Fruit fly (Drosophila melanogaster): Measurements from ENCODE around the gene Zw10.

Zw10 gene

DNA sequence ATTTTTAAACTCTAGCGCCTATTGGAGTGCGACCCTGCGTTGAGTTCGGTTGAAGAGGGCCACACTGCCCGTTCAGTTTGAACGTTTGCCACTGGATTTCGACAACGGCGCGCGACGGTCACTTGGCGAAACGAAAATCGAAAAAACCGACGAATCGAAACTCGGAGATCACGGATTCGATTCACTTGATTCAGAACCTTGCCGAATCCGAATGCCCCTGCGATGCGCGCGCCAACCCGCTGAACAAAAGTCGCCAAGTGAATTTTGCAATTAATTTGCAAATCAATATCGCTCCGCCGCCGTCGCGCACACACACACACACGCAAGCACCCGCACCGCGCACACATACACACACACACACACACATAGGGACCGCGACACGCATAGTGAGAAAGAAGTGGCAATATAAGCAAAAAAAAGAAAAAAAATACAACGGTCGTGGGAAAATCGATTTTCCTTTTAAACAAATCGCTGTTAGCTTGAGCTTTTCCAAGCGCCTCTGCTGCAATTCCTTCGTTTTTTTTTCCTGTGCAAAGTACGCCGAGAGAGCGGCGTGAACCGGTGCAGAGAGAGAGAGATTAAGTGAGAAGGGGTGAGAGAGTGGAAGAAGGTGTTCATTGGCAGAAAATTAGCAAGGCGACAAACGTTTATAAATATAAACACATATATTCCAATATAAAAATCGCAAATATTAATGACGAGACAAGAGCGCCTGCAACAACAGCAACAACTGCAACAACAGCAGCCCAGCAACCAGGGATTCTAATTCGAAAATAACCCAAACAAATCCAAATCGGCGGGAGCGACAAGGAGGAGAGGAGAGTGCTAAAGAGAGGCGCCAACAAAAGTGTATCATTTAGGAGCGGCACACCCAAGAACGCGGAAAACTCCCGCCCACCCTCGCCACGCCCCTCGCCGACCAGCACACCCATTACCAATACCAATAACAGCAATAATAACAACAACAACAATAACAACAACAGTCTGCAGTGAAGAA, 15.3 kb upstream of the Zw10 start, which contains the start of gene egh (continued):
- TF ChIP-seq CG10654 (GFP tag; optimal IDR thresholded peaks at IDR 0.05) (no peak), vvl (GFP tag; IDR thresholded peaks at IDR 0.05) (peak; percentile 21; the same call in 1 of the 2 replicates), CrebB (tag; optimal IDR thresholded peaks at IDR 0.05) (no peak), Gug (GFP tag; IDR thresholded peaks at IDR 0.05) (peak; percentile 44; the same call in 1 of the 4 replicates), wdn (GFP tag; IDR thresholded peaks at IDR 0.05) (peak; percentile 12; the same call in 1 of the 2 replicates), mam (GFP tag; optimal IDR thresholded peaks at IDR 0.05) (peak; percentile 28), chif (GFP tag; optimal IDR thresholded peaks at IDR 0.05) (peak; percentile 0 to 37), Dfd (GFP tag; optimal IDR thresholded peaks at IDR 0.05) (peak in 1 of 2 experiments; percentile 58), CG33557 (GFP tag; optimal IDR thresholded peaks at IDR 0.05) (no peak), HmgD (GFP tag; optimal IDR thresholded peaks at IDR 0.05) (peak; percentile 13), Fer1 (GFP tag; optimal IDR thresholded peaks at IDR 0.05) (no peak), CG10267 (tag; optimal IDR thresholded peaks at IDR 0.05) (peak; percentile 34), maf-S (GFP tag; optimal IDR thresholded peaks at IDR 0.05) (no peak), CG34422 (GFP tag; IDR thresholded peaks at IDR 0.05) (peak; percentile 74; the same call in 2 of the 3 replicates), CG6854 (GFP tag; optimal IDR thresholded peaks at IDR 0.05) (no peak), CG11695 (GFP tag; IDR thresholded peaks at IDR 0.05) (0 out of 3 replicates have a peak, but pooled peaks have one; percentile 15), bcd (GFP tag; optimal IDR thresholded peaks at IDR 0.05) (no peak), Jarid2 (GFP tag; optimal IDR thresholded peaks at IDR 0.05) (peak; percentile 28), stwl (tag; optimal IDR thresholded peaks at IDR 0.05) (peak; percentile 52), Adf1 (GFP tag; IDR thresholded peaks at IDR 0.05) (peak; percentile 35; the same call in 1 of the 2 replicates), CG6272 (GFP tag; IDR thresholded peaks at IDR 0.05) (no peak), CG32767 (GFP tag; IDR thresholded peaks at IDR 0.05) (peak; percentile 58), lab (GFP tag; optimal IDR thresholded peaks at IDR 0.05) (peak; percentile 57), CG34224 (GFP tag; IDR thresholded peaks at IDR 0.05; ENCODE audit: partially characterized antibody) (no peak), CG32532 (GFP tag; IDR thresholded peaks at IDR 0.05) (peak; percentile 25; the same call in 1 of the 2 replicates), CG18599 (GFP tag; optimal IDR thresholded peaks at IDR 0.05) (peak; percentile 69), NC2α (GFP tag; optimal IDR thresholded peaks at IDR 0.05) (no peak), sna (GFP tag; IDR thresholded peaks at IDR 0.05; ENCODE audit: partially characterized antibody) (0 out of 2 replicates have a peak, but pooled peaks have one; percentile 12), Dad (GFP tag; optimal IDR thresholded peaks at IDR 0.05) (peak; percentile 2), CG7786 (GFP tag; optimal IDR thresholded peaks at IDR 0.05) (peak; percentile 24), CG17328 (GFP tag; IDR thresholded peaks at IDR 0.05) (peak; percentile 54), CG11247 (GFP tag; IDR thresholded peaks at IDR 0.05) (no peak), ato (GFP tag; IDR thresholded peaks at IDR 0.05; ENCODE audit: partially characterized antibody) (0 out of 2 replicates have a peak, but pooled peaks have one; percentile 14), MBD-R2 (GFP tag; IDR thresholded peaks at IDR 0.05) (peak; percentile 58), Camta (GFP tag; optimal IDR thresholded peaks at IDR 0.05) (no peak), CG1233 (GFP tag; optimal IDR thresholded peaks at IDR 0.05) (no peak), Dp (GFP tag; optimal IDR thresholded peaks at IDR 0.05) (peak; percentile 93), ssp (GFP tag; IDR thresholded peaks at IDR 0.05) (0 out of 2 replicates have a peak, but pooled peaks have one; percentile 9), Hand (GFP tag; optimal IDR thresholded peaks at IDR 0.05) (peak; percentile 1), CG10147 (GFP tag; optimal IDR thresholded peaks at IDR 0.05) (no peak), CG2129 (GFP tag; IDR thresholded peaks at IDR 0.05; ENCODE audit: partially characterized antibody) (no peak), nerfin-2 (GFP tag; IDR thresholded peaks at IDR 0.05; ENCODE audit: partially characterized antibody) (no peak), gcm2 (GFP tag; optimal IDR thresholded peaks at IDR 0.05) (no peak), insv (GFP tag; optimal IDR thresholded peaks at IDR 0.05) (peak in 1 of 2 experiments; percentile 60), CG4404 (GFP tag; IDR thresholded peaks at IDR 0.05) (no peak), klu (GFP tag; IDR thresholded peaks at IDR 0.05) (peak; percentile 40; the same call in 1 of the 2 replicates), fd96Cb (tag; optimal IDR thresholded peaks at IDR 0.05) (no peak)
